Fruit fly (Drosophila melanogaster) Kc167 (cell line): Measurements from ENCODE around the gene CG10802.

Source experiments
- Myc ChIP-seq: fragments of >200 bp; optimal IDR thresholded peaks from 2 replicates; lab custom pipeline; 2017; ENCODE audit warnings: missing external identifiers
- Sin3A ChIP-seq: fragments of >200 bp; optimal IDR thresholded peaks from 2 replicates; lab custom pipeline; 2018; ENCODE audit warnings: missing external identifiers
- h ChIP-seq: fragments of >200 bp; optimal IDR thresholded peaks from 3 replicates; lab custom pipeline; 2018; ENCODE audit warnings: missing external identifiers
- insv ChIP-seq: fragments of >200 bp; optimal IDR thresholded peaks from 3 replicates; lab custom pipeline; 2018; ENCODE audit warnings: missing external identifiers
- psq ChIP-seq: fragments of >200 bp; optimal IDR thresholded peaks from 2 replicates; lab custom pipeline; 2017; ENCODE audit warnings: missing external identifiers
- ttk ChIP-seq: sonication (Bioruptor generic); optimal IDR thresholded peaks from 2 replicates; lab custom pipeline; 2017; ENCODE audit warnings: missing external identifiers

CG10802 gene

dm6 chrX:3530696-3531095, 47.9 kb downstream of the CG10802 start:
- TF ChIP-seq insv (lab: Kevin White, UChicago) (no peak), Sin3A (lab: Kevin White, UChicago) (no peak), h (lab: Kevin White, UChicago) (no peak), Myc (lab: Kevin White, UChicago) (no peak), psq (lab: Kevin White, UChicago) (no peak), ttk (no peak)
